Worm (Caenorhabditis elegans) whole organism, mixed stage, embryonic: ENCODE data around the gene eif-1.

ENCODE experiments used
- blmp-1 ChIP-seq: fragments of 150-350 bp; optimal IDR thresholded peaks from 2 replicates; lab custom pipeline; 2014; ENCODE audit warnings: missing biosample characterization, missing genetic modification characterization
- ceh-39 ChIP-seq: fragments of 150-350 bp; optimal IDR thresholded peaks from 2 replicates; lab custom pipeline; 2014; ENCODE audit warnings: missing biosample characterization, missing genetic modification characterization
- ceh-43 ChIP-seq: fragments of 200-800 bp; sonication (Bioruptor generic); optimal IDR thresholded peaks from 2 replicates; lab custom pipeline; 2018; ENCODE audit warnings: mild to moderate bottlenecking, missing genetic modification characterization, moderate library complexity, missing compliant biosample characterization
- ceh-83 ChIP-seq: fragments of 200-800 bp; sonication (Bioruptor generic); optimal IDR thresholded peaks from 2 replicates; lab custom pipeline; 2018; ENCODE audit warnings: mild to moderate bottlenecking, missing genetic modification characterization, missing compliant biosample characterization
- ces-1 ChIP-seq: fragments of 150-350 bp; optimal IDR thresholded peaks from 2 replicates; lab custom pipeline; 2014; ENCODE audit warnings: missing biosample characterization, missing genetic modification reagents, missing genetic modification characterization
- drap-1 ChIP-seq: fragments of 200-800 bp; sonication (Bioruptor generic); optimal IDR thresholded peaks from 3 replicates; lab custom pipeline; 2018; ENCODE audit warnings: mild to moderate bottlenecking, missing genetic modification characterization, missing compliant biosample characterization
- elt-1 ChIP-seq: sonication (generic microtip); optimal IDR thresholded peaks from 2 replicates; lab custom pipeline; 2017; ENCODE audit warnings: missing genetic modification characterization, mild to moderate bottlenecking, missing compliant biosample characterization, antibody characterized with exemption, moderate library complexity, borderline replicate concordance; ENCODE audit not compliant: insufficient read depth
- elt-3 ChIP-seq: fragments of 150-350 bp; optimal IDR thresholded peaks from 2 replicates; lab custom pipeline; 2014; ENCODE audit warnings: missing biosample characterization, missing genetic modification characterization
- flh-1 ChIP-seq: fragments of 200-800 bp; sonication (Bioruptor generic); optimal IDR thresholded peaks from 2 replicates; lab custom pipeline; 2018; ENCODE audit warnings: mild to moderate bottlenecking, missing genetic modification characterization, moderate library complexity, missing compliant biosample characterization
- ham-2 ChIP-seq: fragments of 200-800 bp; sonication (Bioruptor generic); optimal IDR thresholded peaks from 2 replicates; lab custom pipeline; 2018; ENCODE audit warnings: mild to moderate bottlenecking, missing genetic modification characterization, missing compliant biosample characterization
- hlh-1 ChIP-seq: fragments of 150-350 bp; optimal IDR thresholded peaks from 2 replicates; lab custom pipeline; 2014; ENCODE audit warnings: missing biosample characterization, missing genetic modification reagents, missing genetic modification characterization
- lin-13 ChIP-seq: fragments of 150-350 bp; optimal IDR thresholded peaks from 2 replicates; lab custom pipeline; 2014; ENCODE audit warnings: missing biosample characterization, missing genetic modification characterization
- lin-32 ChIP-seq: fragments of 200-800 bp; sonication (Bioruptor generic); optimal IDR thresholded peaks from 2 replicates; lab custom pipeline; 2018; ENCODE audit warnings: mild to moderate bottlenecking, missing genetic modification characterization, missing compliant biosample characterization
- mab-5 ChIP-seq: fragments of 150-350 bp; optimal IDR thresholded peaks from 2 replicates; lab custom pipeline; 2014; ENCODE audit warnings: missing biosample characterization, missing genetic modification characterization
- mep-1 ChIP-seq: fragments of 150-350 bp; optimal IDR thresholded peaks from 2 replicates; lab custom pipeline; 2017; ENCODE audit warnings: missing biosample characterization, missing genetic modification reagents, missing genetic modification characterization, inconsistent platforms
- nhr-12 ChIP-seq: fragments of 150-350 bp; optimal IDR thresholded peaks from 2 replicates; lab custom pipeline; 2014; ENCODE audit warnings: missing biosample characterization, missing genetic modification characterization
- nhr-2 ChIP-seq: fragments of 150-350 bp; optimal IDR thresholded peaks from 2 replicates; lab custom pipeline; 2014; ENCODE audit warnings: missing biosample characterization, missing genetic modification characterization
- nhr-237 ChIP-seq: fragments of 150-350 bp; optimal IDR thresholded peaks from 2 replicates; lab custom pipeline; 2014; ENCODE audit warnings: missing biosample characterization, missing genetic modification characterization
- nhr-28 ChIP-seq: fragments of 150-350 bp; optimal IDR thresholded peaks from 2 replicates; lab custom pipeline; 2014; ENCODE audit warnings: missing biosample characterization, missing genetic modification characterization
- pha-4 ChIP-seq: fragments of 150-350 bp; optimal IDR thresholded peaks from 2 replicates; lab custom pipeline; 2018; ENCODE audit warnings: missing biosample characterization, missing genetic modification reagents, missing genetic modification characterization
- sem-2 ChIP-seq: fragments of 200-800 bp; sonication (Bioruptor generic); optimal IDR thresholded peaks from 2 replicates; lab custom pipeline; 2018; ENCODE audit warnings: mild to moderate bottlenecking, missing genetic modification characterization, missing compliant biosample characterization
- snpc-4 ChIP-seq: fragments of 150-350 bp; optimal IDR thresholded peaks from 2 replicates; lab custom pipeline; 2014; ENCODE audit warnings: missing biosample characterization, missing genetic modification characterization
- sptf-1 ChIP-seq: sonication (generic microtip); optimal IDR thresholded peaks from 2 replicates; lab custom pipeline; 2017; ENCODE audit warnings: mild to moderate bottlenecking, missing genetic modification characterization, moderate library complexity, missing compliant biosample characterization
- tbx-8 ChIP-seq: fragments of 200-800 bp; sonication (Bioruptor generic); optimal IDR thresholded peaks from 2 replicates; lab custom pipeline; 2018; ENCODE audit warnings: mild to moderate bottlenecking, missing genetic modification characterization, moderate library complexity, missing compliant biosample characterization
- unc-120 ChIP-seq: sonication (generic microtip); optimal IDR thresholded peaks from 2 replicates; lab custom pipeline; 2017; ENCODE audit warnings: missing genetic modification characterization, missing compliant biosample characterization; ENCODE audit not compliant: poor library complexity, severe bottlenecking
- unc-62 ChIP-seq: fragments of 150-350 bp; optimal IDR thresholded peaks from 2 replicates; lab custom pipeline; 2014; ENCODE audit warnings: missing biosample characterization, missing genetic modification reagents, missing genetic modification characterization
- ztf-11 ChIP-seq: fragments of 150-350 bp; optimal IDR thresholded peaks from 2 replicates; lab custom pipeline; 2014; ENCODE audit warnings: missing biosample characterization, missing genetic modification characterization

Gene eif-1

DNA sequence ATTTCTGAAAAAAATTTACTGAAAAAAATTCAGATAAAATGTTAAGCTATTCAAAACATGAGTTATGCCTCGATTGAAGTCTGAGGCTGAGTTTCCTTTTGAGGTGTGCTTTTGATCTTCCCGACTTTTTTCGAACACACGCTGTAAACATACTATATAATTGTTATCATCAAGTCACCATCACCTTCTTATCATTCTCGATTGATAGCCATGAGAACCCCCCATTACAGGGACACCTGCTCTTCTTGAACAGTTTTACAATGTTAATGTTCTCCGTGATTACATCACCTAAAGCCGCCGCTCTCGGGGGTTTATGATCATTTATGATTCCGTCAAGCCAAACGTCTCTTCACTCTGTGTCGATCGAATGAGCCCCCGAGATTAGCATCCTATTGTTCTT, 9.2 kb downstream of the eif-1 start:
- no peak for TF ChIP-seq ces-1 (GFP tag; lab: Kevin White, UChicago)
- TF ChIP-seq lin-32 (GFP tag; lab: Kevin White, UChicago): no peak
- no peak for TF ChIP-seq drap-1 (GFP tag; lab: Kevin White, UChicago)
- no peak for TF ChIP-seq nhr-12 (tag; lab: Kevin White, UChicago)
- TF ChIP-seq nhr-237 (tag; lab: Kevin White, UChicago): no peak
- TF ChIP-seq blmp-1: no peak
- TF ChIP-seq snpc-4 (tag; lab: Kevin White, UChicago): no peak
- no peak for TF ChIP-seq sptf-1 (tag; lab: Kevin White, UChicago)
- TF ChIP-seq, all 35 proteins: peak for 0

DNA sequence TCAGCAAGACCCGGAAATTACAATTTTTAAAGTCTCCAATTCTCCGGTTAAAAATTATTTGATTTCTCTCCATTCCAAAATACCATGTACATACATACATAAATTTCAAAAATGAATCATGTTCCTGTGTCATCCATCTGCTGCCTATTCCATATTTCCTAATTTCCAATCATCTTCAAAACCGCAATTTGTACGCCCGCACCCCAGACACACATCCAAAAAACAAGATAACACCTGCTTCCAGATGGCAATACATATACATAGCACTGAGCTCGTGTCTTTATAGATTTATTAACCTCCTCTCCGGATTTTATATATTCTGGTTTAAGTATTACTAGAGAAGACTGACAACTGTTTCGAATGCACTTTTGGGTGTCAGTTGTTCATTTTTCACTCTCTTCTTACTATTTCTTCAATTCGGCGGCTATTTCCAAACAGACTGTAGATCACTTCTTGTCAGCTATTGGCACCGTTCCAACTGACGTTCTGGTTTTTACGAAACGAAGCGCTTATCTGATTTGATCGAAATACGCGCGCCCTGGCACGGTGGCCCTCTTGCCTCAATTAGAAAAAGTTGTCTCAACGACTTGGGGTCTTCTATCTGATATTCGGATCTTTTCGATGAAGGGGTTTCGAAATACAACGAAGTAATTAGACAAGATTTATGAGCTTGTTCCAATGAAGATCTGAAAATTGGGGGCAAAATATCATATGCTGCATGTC, 11.5 kb downstream of the eif-1 start:
- TF ChIP-seq sem-2 (GFP tag; lab: Kevin White, UChicago) (no peak), ceh-43 (GFP tag; lab: Kevin White, UChicago) (no peak), hlh-1 (peak; percentile 21), lin-32 (GFP tag; lab: Kevin White, UChicago) (peak; percentile 92), pha-4 (tag; lab: Kevin White, UChicago) (no peak), nhr-2 (tag; lab: Kevin White, UChicago) (no peak), elt-3 (tag; lab: Kevin White, UChicago) (no peak), sptf-1 (tag; lab: Kevin White, UChicago) (no peak), ham-2 (GFP tag; lab: Kevin White, UChicago) (no peak), drap-1 (GFP tag; lab: Kevin White, UChicago) (no peak), unc-62 (no peak)

DNA sequence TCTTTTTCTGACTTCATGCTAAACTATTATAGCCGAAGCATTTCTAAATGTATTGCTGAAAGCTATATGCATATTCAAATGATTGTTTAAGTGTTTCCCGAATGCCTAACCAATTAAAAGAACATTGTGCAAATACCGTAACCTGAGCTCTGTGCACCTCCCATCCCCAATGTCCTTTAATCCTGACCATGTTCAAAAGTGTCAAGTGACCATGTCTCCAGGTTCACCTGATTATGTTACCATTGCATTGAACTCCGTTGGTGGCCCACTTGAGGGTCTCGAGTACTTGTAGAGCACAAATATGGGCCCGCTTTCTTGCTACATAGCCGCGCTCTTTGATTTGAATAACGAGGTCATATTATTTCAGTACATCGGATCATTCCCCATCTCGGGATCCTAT, 18.1 kb downstream of the eif-1 start:
- TF ChIP-seq flh-1 (GFP tag; lab: Kevin White, UChicago): no peak
- TF ChIP-seq pha-4 (tag; lab: Kevin White, UChicago): peak; percentile 24
- TF ChIP-seq nhr-2 (tag; lab: Kevin White, UChicago): peak; percentile 67

DNA sequence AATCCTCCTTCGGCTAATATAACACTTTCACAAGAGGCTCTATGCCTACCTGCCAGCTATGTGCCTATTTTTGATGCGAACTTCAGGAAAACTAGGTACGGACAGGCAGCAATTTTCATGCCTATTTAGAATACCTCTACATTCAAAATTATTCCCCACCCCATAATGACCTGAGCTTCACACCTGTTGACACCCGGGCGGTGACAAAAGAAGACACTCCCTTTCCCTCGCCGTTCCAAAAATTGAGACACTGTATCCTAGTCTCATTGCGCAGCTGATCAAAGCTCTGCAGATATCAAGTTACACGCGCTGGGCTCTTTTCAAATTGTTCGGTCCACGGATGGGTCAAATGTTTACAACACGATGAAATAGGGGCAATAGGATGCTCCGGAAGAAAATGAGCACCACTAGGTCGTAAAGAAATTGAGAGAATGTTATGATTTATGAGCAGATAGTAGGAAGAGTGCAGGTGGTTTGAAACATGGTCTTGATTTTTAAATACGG, 18.9 kb downstream of the eif-1 start:
- TF ChIP-seq ham-2 (GFP tag; lab: Kevin White, UChicago) (no peak), flh-1 (GFP tag; lab: Kevin White, UChicago) (no peak), lin-32 (GFP tag; lab: Kevin White, UChicago) (peak; percentile 54)
- TF ChIP-seq, all 35 proteins: peak for 1

DNA sequence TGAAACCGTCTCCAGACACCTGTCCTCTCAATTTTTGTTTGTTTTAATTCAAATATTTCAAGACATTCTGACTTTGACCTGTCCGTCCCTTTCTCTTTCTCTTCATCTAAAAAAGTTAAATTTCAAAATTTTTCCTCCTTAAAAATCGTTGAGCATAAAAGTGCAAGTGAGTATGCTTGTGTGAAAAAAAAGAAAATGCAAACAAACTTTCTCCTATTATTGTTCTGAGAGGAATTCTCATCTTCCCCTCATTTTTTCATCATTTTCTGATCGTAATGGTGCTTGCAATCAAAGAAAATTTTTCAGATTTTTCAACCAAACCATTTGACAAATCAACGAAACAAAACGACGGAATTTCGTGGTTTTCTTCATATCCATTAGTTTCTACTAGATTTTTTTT, 24.5 kb downstream of the eif-1 start, which contains the start of gene shc-2:
Gene shc-2, plus strand, starts transcription at position 301 of the 400 bp plus-strand sequence.
- TF ChIP-seq hlh-1 (no peak), lin-13 (tag; lab: Kevin White, UChicago) (no peak), ces-1 (GFP tag; lab: Kevin White, UChicago) (no peak), blmp-1 (no peak), ztf-11 (tag; lab: Kevin White, UChicago) (no peak), elt-1 (tag; lab: Kevin White, UChicago) (no peak)

DNA sequence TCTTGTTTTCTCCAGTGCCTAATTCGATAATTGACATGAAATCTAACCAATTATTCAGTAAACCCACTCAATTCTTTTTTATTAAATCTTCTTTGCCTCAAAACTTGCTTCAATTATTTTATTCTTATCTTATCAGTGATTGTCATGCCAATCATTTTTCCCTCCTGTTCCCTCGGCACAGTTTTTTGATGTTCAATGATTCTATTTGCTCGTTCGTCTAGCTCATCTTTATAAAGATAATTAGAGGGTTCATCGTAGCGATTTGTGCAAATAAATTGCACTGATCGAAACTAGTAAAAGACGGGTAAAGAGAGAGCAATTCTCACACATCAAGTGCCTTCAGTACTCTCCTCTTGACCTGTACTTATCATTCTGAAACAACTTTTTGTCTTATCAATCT, 25.7 kb downstream of the eif-1 start:
- TF ChIP-seq hlh-1 (no peak), ceh-39 (tag; lab: Kevin White, UChicago) (no peak), tbx-8 (GFP tag; lab: Kevin White, UChicago) (no peak), drap-1 (GFP tag; lab: Kevin White, UChicago) (no peak), nhr-12 (tag; lab: Kevin White, UChicago) (no peak), nhr-28 (tag; lab: Kevin White, UChicago) (no peak), ceh-83 (GFP tag; lab: Kevin White, UChicago) (no peak), mab-5 (no peak), elt-1 (tag; lab: Kevin White, UChicago) (no peak), snpc-4 (tag; lab: Kevin White, UChicago) (no peak), mep-1 (tag; lab: Kevin White, UChicago) (no peak), pha-4 (tag; lab: Kevin White, UChicago) (no peak), unc-120 (tag; lab: Kevin White, UChicago) (no peak), lin-13 (tag; lab: Kevin White, UChicago) (no peak), ztf-11 (tag; lab: Kevin White, UChicago) (no peak), nhr-237 (tag; lab: Kevin White, UChicago) (no peak), lin-32 (GFP tag; lab: Kevin White, UChicago) (no peak)
- TF ChIP-seq, all 35 proteins: peak for 0
